Fruit fly (Drosophila melanogaster): ENCODE results near the gene CG1236.

CG1236 gene

dm6 chr3R:5736305-5736869 lies at the start of gene CG1236, which contains the start of gene CG2100:
Gene CG1236, plus strand, starts transcription at chr3R:5736748.
Gene CG2100, minus strand, starts transcription at chr3R:5736355.
- TF ChIP-seq noc (tag; optimal IDR thresholded peaks at IDR 0.05) = peak; percentile 87

dm6 chr3R:5689626-5690025 lies 46.9 kb upstream of the CG1236 start:
- no peak for TF ChIP-seq noc (tag; optimal IDR thresholded peaks at IDR 0.05)

dm6 chr3R:5691042-5691441 lies 45.5 kb upstream of the CG1236 start:
- no peak for TF ChIP-seq noc (tag; optimal IDR thresholded peaks at IDR 0.05)

- TF ChIP-seq noc (tag; optimal IDR thresholded peaks at IDR 0.05) = no peak
Measured at dm6 chr3R:5693186-5693585, 43.4 kb upstream of the CG1236 start, which contains the start of gene CG2104. Gene CG2104, minus strand, starts transcription at chr3R:5693286.

dm6 chr3R:5694461-5694860 lies 42.1 kb upstream of the CG1236 start:
- TF ChIP-seq noc (tag; optimal IDR thresholded peaks at IDR 0.05) = no peak

dm6 chr3R:5696384-5696783 lies 40.2 kb upstream of the CG1236 start:
- no peak for TF ChIP-seq noc (tag; optimal IDR thresholded peaks at IDR 0.05)

dm6 chr3R:5701104-5701503 lies 35.4 kb upstream of the CG1236 start:
- TF ChIP-seq noc (tag; optimal IDR thresholded peaks at IDR 0.05) = no peak

dm6 chr3R:5704982-5705381 lies 31.6 kb upstream of the CG1236 start:
- no peak for TF ChIP-seq noc (tag; optimal IDR thresholded peaks at IDR 0.05)

dm6 chr3R:5705469-5706067 lies 31.0 kb upstream of the CG1236 start:
- TF ChIP-seq noc (tag; optimal IDR thresholded peaks at IDR 0.05) = peak; percentile 88

dm6 chr3R:5716755-5717309 lies 19.7 kb upstream of the CG1236 start, which contains the start of gene cas:
Gene cas, minus strand, starts transcription at chr3R:5716805.
- no peak for TF ChIP-seq noc (tag; optimal IDR thresholded peaks at IDR 0.05)

dm6 chr3R:5723122-5723521 lies 13.4 kb upstream of the CG1236 start:
- no peak for TF ChIP-seq noc (tag; optimal IDR thresholded peaks at IDR 0.05)

- TF ChIP-seq noc (tag; optimal IDR thresholded peaks at IDR 0.05) = no peak
Measured at dm6 chr3R:5727724-5728365, 8.7 kb upstream of the CG1236 start.

dm6 chr3R:5733181-5733580 lies 3.4 kb upstream of the CG1236 start, which contains the start of gene CG1239:
Gene CG1239, plus strand, starts transcription at chr3R:5733513.
- no peak for TF ChIP-seq noc (tag; optimal IDR thresholded peaks at IDR 0.05)

dm6 chr3R:5737263-5737662 lies 715 bp downstream of the CG1236 start:
- TF ChIP-seq noc (tag; optimal IDR thresholded peaks at IDR 0.05) = no peak

dm6 chr3R:5742278-5743196 lies 6.0 kb downstream of the CG1236 start, which contains the start of the genes Sym and Madm:
Gene Sym, minus strand, starts transcription at chr3R:5742476.
Gene Madm, plus strand, starts transcription at chr3R:5742510.
- peak; percentile 40 for TF ChIP-seq noc (tag; optimal IDR thresholded peaks at IDR 0.05)

- TF ChIP-seq noc (tag; optimal IDR thresholded peaks at IDR 0.05) = no peak
Measured at dm6 chr3R:5746646-5747045, 10.1 kb downstream of the CG1236 start.

All from whole organism, larva.